Worm (Caenorhabditis elegans) whole organism, L1 larva: ENCODE results near the gene F21C10.4.

ENCODE experiments used
- C04F5.9 ChIP-seq: sonication (generic microtip); optimal IDR thresholded peaks from 2 replicates; lab custom pipeline; 2016; ENCODE audit warnings: missing genetic modification characterization, missing compliant biosample characterization
- C16A3.4 ChIP-seq: fragments of 150-350 bp; optimal IDR thresholded peaks from 2 replicates; lab custom pipeline; 2014; ENCODE audit warnings: missing biosample characterization, missing genetic modification characterization
- aha-1 ChIP-seq: fragments of 150-350 bp; optimal IDR thresholded peaks from 2 replicates; lab custom pipeline; 2014; ENCODE audit warnings: missing biosample characterization, missing genetic modification characterization
- alr-1 ChIP-seq: fragments of 200-800 bp; sonication (Bioruptor generic); optimal IDR thresholded peaks from 2 replicates; lab custom pipeline; 2018; ENCODE audit warnings: borderline replicate concordance, mild to moderate bottlenecking, missing genetic modification characterization, missing compliant biosample characterization
- aly-2 ChIP-seq: fragments of 150-350 bp; optimal IDR thresholded peaks from 2 replicates; lab custom pipeline; 2014; ENCODE audit warnings: missing biosample characterization, missing genetic modification characterization
- ama-1 ChIP-seq: fragments of 150-350 bp; optimal IDR thresholded peaks from 2 replicates; lab custom pipeline; 2014
- blmp-1 ChIP-seq: fragments of 150-350 bp; optimal IDR thresholded peaks from 2 replicates; lab custom pipeline; 2014; ENCODE audit warnings: missing biosample characterization, missing genetic modification characterization
- ceh-63 ChIP-seq: fragments of 200-800 bp; sonication (Bioruptor generic); optimal IDR thresholded peaks from 2 replicates; lab custom pipeline; 2018; ENCODE audit warnings: mild to moderate bottlenecking, missing genetic modification characterization, missing compliant biosample characterization
- ceh-88 ChIP-seq: fragments of 200-800 bp; sonication (Bioruptor generic); IDR thresholded peaks from 2 replicates; pipeline ENCODE4 v1.3.6; 2022; ENCODE audit warnings: missing genetic modification characterization, missing compliant biosample characterization
- ceh-90 ChIP-seq: sonication (generic microtip); optimal IDR thresholded peaks from 2 replicates; lab custom pipeline; 2016; ENCODE audit warnings: missing genetic modification characterization, missing compliant biosample characterization
- dpl-1 ChIP-seq, 3 experiments: fragments of 150-350 bp in 2 of 3; sonication (generic microtip) in 1 of 3; optimal IDR thresholded peaks; 2 replicates each; lab custom pipeline; 2014 to 2017; ENCODE audit warnings: missing biosample characterization in 3 of 3, missing genetic modification characterization in 3 of 3, missing genetic modification reagents in 3 of 3
- egl-27 ChIP-seq, 2 experiments: fragments of 150-350 bp in 1 of 2; sonication (generic microtip); optimal IDR thresholded peaks; 3 replicates each; lab custom pipeline; 2017 to 2018; ENCODE audit warnings: missing biosample characterization in 2 of 2, missing genetic modification characterization in 2 of 2, missing genetic modification reagents in 2 of 2
- elt-2 ChIP-seq: sonication (generic microtip); optimal IDR thresholded peaks from 2 replicates; lab custom pipeline; 2016; ENCODE audit warnings: missing genetic modification characterization, mild to moderate bottlenecking, inconsistent platforms, missing compliant biosample characterization, missing genetic modification reagents
- jun-1 ChIP-seq: fragments of 150-350 bp; optimal IDR thresholded peaks from 2 replicates; lab custom pipeline; 2014; ENCODE audit warnings: missing biosample characterization, missing genetic modification reagents, missing genetic modification characterization
- lin-13 ChIP-seq: fragments of 150-350 bp; optimal IDR thresholded peaks from 2 replicates; lab custom pipeline; 2014; ENCODE audit warnings: missing biosample characterization, missing genetic modification reagents, missing genetic modification characterization
- lin-15B ChIP-seq: fragments of 150-350 bp; sonication (generic microtip); optimal IDR thresholded peaks from 3 replicates; lab custom pipeline; 2014; ENCODE audit warnings: missing biosample characterization, missing genetic modification characterization
- mef-2 ChIP-seq: fragments of 150-350 bp; optimal IDR thresholded peaks from 2 replicates; lab custom pipeline; 2014; ENCODE audit warnings: missing biosample characterization, missing genetic modification characterization
- nhr-12 ChIP-seq: sonication (generic microtip); optimal IDR thresholded peaks from 2 replicates; lab custom pipeline; 2017; ENCODE audit warnings: missing biosample characterization, missing genetic modification characterization
- nhr-20 ChIP-seq: sonication (generic microtip); optimal IDR thresholded peaks from 2 replicates; lab custom pipeline; 2016; ENCODE audit warnings: mild to moderate bottlenecking, missing genetic modification characterization, missing compliant biosample characterization
- nhr-237 ChIP-seq: fragments of 150-350 bp; optimal IDR thresholded peaks from 2 replicates; lab custom pipeline; 2014; ENCODE audit warnings: missing biosample characterization, missing genetic modification characterization
- nhr-28 ChIP-seq: fragments of 150-350 bp; optimal IDR thresholded peaks from 2 replicates; lab custom pipeline; 2014; ENCODE audit warnings: missing biosample characterization, missing genetic modification characterization
- nhr-71 ChIP-seq: sonication (generic microtip); optimal IDR thresholded peaks from 2 replicates; lab custom pipeline; 2016; ENCODE audit warnings: mild to moderate bottlenecking, missing genetic modification characterization, moderate library complexity, missing compliant biosample characterization
- nhr-84 ChIP-seq: sonication (generic microtip); optimal IDR thresholded peaks from 2 replicates; lab custom pipeline; 2017; ENCODE audit warnings: missing biosample characterization, missing genetic modification characterization
- nhr-85 ChIP-seq: sonication (generic microtip); peaks from one replicate; lab custom pipeline; 2016; ENCODE audit warnings: missing genetic modification characterization, inconsistent platforms, missing compliant biosample characterization
- pax-3 ChIP-seq: fragments of 200-800 bp; sonication (Bioruptor generic); optimal IDR thresholded peaks from 2 replicates; lab custom pipeline; 2018; ENCODE audit warnings: mild to moderate bottlenecking, missing genetic modification characterization, moderate library complexity, missing compliant biosample characterization
- rnt-1 ChIP-seq: sonication (generic microtip); optimal IDR thresholded peaks from 2 replicates; lab custom pipeline; 2016; ENCODE audit warnings: mild to moderate bottlenecking, missing genetic modification characterization, moderate library complexity, missing compliant biosample characterization
- snu-23 ChIP-seq: sonication (generic microtip); optimal IDR thresholded peaks from 2 replicates; lab custom pipeline; 2016; ENCODE audit warnings: missing genetic modification characterization, missing compliant biosample characterization
- sup-37 ChIP-seq: fragments of 200-800 bp; sonication (Bioruptor generic); optimal IDR thresholded peaks from 2 replicates; lab custom pipeline; 2018; ENCODE audit warnings: mild to moderate bottlenecking, missing genetic modification characterization, missing compliant biosample characterization
- swsn-7 ChIP-seq: sonication (generic microtip); optimal IDR thresholded peaks from 2 replicates; lab custom pipeline; 2016; ENCODE audit warnings: missing genetic modification characterization, missing compliant biosample characterization
- tlp-1 ChIP-seq: fragments of 150-350 bp; optimal IDR thresholded peaks from 2 replicates; lab custom pipeline; 2014; ENCODE audit warnings: missing biosample characterization, missing genetic modification characterization
- unc-62 ChIP-seq: fragments of 150-350 bp; optimal IDR thresholded peaks from 2 replicates; lab custom pipeline; 2014; ENCODE audit warnings: missing biosample characterization, missing genetic modification reagents, missing genetic modification characterization
- vab-15 ChIP-seq: sonication (generic microtip); optimal IDR thresholded peaks from 2 replicates; lab custom pipeline; 2017; ENCODE audit warnings: missing genotype, mild to moderate bottlenecking, missing genetic modification characterization, missing compliant biosample characterization
- xbp-1 ChIP-seq: sonication (generic microtip); optimal IDR thresholded peaks from 2 replicates; lab custom pipeline; 2016; ENCODE audit warnings: missing genetic modification characterization, missing compliant biosample characterization

Gene F21C10.4

DNA sequence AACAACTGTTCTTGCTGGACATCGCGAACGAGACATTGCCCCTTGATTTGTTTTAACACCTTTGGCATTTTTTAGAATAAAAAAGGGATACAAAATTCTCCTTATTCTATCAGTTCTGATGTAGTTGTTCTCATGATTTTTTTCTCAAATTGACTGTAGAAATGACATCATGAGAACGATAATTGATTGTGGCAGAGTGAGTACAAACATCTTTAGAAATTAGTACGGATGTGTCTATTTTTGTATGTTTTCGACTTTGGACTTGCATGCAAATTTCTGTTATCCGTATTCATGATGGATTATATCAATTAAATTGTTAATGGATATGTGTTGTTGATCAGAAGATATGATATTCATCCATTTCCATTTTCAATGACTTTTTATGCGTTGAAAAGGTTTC lies 21.7 kb downstream of the F21C10.4 start (continued):
- peak; percentile 82 for TF ChIP-seq nhr-85
- TF ChIP-seq ama-1 (lab: Kevin White, UChicago), result no peak

DNA sequence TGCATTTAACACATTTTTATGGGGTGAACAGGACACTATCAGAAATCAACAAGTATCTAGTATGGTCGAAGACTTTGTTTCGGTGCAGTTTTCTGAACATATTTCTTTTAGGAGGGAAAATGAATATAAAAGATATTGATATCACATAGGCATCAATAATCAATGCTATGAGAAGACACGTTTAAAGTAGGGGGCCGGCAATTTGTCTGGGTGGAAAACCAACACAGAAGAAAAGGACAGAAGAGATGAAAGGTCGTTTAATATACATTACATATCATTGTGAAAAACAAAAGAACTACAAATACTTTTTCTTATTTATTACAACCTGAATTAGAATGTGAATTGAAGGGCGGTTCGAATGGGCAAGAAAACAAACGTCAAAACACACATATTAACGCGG lies 25.9 kb downstream of the F21C10.4 start:
- no peak for TF ChIP-seq mef-2 (tag; lab: Kevin White, UChicago)
- TF ChIP-seq elt-2 (tag; lab: Kevin White, UChicago), result no peak
- TF ChIP-seq nhr-71 (tag; lab: Kevin White, UChicago), result peak; percentile 7
- no peak for TF ChIP-seq egl-27 (tag; optimal IDR thresholded peaks at IDR 0.05; lab: Kevin White, UChicago)
- no peak for TF ChIP-seq sup-37 (GFP tag; lab: Kevin White, UChicago)
- no peak for TF ChIP-seq unc-62 (GFP tag; lab: Kevin White, UChicago)
- no peak for TF ChIP-seq C04F5.9 (tag; lab: Kevin White, UChicago)
- TF ChIP-seq alr-1 (tag; lab: Kevin White, UChicago), result no peak
- TF ChIP-seq nhr-20 (tag; lab: Kevin White, UChicago), result peak; percentile 7
- no peak for TF ChIP-seq ceh-63
- no peak for TF ChIP-seq vab-15 (tag; lab: Kevin White, UChicago)
- TF ChIP-seq aly-2 (tag; lab: Kevin White, UChicago), result no peak
- no peak for TF ChIP-seq jun-1 (tag; lab: Kevin White, UChicago)
- TF ChIP-seq nhr-85, result peak; percentile 78
- TF ChIP-seq nhr-84 (tag; lab: Kevin White, UChicago), result no peak
- peak; percentile 4 for TF ChIP-seq snu-23
- TF ChIP-seq nhr-237 (tag; lab: Kevin White, UChicago), result no peak
- TF ChIP-seq, all 84 proteins: peak for 4

DNA sequence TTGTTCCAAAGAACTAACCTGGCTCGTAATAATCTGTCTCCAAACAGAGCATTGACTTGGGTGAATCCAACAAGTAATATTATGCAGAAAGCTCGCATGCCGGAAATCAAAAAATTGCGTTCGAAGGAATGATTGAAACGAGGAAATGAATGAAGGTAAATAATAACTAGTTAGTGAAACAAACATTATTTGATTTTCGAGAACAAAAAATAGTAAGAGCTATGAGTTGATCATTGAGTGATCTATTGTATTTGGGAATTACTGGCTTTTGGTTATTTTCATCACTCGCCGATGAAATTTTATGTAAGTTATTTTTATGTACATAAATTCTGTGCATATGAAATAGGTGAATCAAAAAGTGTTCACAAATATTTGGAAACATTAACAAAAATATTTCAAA lies 28.4 kb downstream of the F21C10.4 start, which contains the start of gene B0222.5:
B0222.5 (minus strand) TSS at position 101 of the 400 bp plus-strand sequence.
- TF ChIP-seq egl-27 (tag; optimal IDR thresholded peaks at IDR 0.05; lab: Kevin White, UChicago), result no peak
- no peak for TF ChIP-seq nhr-71 (tag; lab: Kevin White, UChicago)
- no peak for TF ChIP-seq nhr-28 (tag; lab: Kevin White, UChicago)
- no peak for TF ChIP-seq swsn-7 (tag; lab: Kevin White, UChicago)
- TF ChIP-seq elt-2 (tag; lab: Kevin White, UChicago), result no peak
- no peak for TF ChIP-seq rnt-1 (tag; lab: Kevin White, UChicago)
- no peak for TF ChIP-seq sup-37 (GFP tag; lab: Kevin White, UChicago)
- no peak for TF ChIP-seq C16A3.4 (tag; lab: Kevin White, UChicago)
- no peak for TF ChIP-seq dpl-1 (GFP tag; optimal IDR thresholded peaks at IDR 0.05; lab: Kevin White, UChicago)
- no peak for TF ChIP-seq blmp-1 (tag; lab: Kevin White, UChicago)
- TF ChIP-seq lin-15B (tag; lab: Kevin White, UChicago), result no peak
- no peak for TF ChIP-seq ceh-88 (GFP tag; lab: Robert Waterston, UW)
- TF ChIP-seq xbp-1 (tag; lab: Kevin White, UChicago), result no peak
- no peak for TF ChIP-seq nhr-12 (tag; lab: Kevin White, UChicago)
- no peak for TF ChIP-seq pax-3 (tag; lab: Kevin White, UChicago)
- no peak for TF ChIP-seq ama-1 (lab: Kevin White, UChicago)
- no peak for TF ChIP-seq lin-13 (GFP tag; lab: Kevin White, UChicago)

DNA sequence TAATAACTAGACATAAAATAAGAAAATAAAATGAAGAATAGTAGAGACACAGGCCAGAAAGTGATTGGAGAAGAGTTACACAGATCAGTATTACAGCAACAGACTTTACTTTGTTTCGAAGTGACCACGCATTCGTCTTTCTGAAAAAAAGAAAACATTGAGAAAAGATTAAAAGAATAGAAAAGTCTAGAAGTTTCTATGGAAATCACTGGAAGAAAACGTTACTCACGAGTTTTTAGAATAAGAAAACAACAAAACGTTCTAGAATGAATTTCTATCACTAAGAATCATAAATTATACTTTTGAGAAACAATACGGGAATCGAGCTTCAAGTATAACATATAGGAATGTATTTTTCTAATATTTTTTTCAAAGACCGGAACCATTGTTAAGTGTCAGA lies 29.2 kb downstream of the F21C10.4 start:
- no peak for TF ChIP-seq tlp-1
- no peak for TF ChIP-seq ceh-90 (tag; lab: Kevin White, UChicago)
- TF ChIP-seq aha-1 (tag; lab: Kevin White, UChicago), result no peak
- no peak for TF ChIP-seq egl-27 (tag; optimal IDR thresholded peaks at IDR 0.05; lab: Kevin White, UChicago)
- no peak for TF ChIP-seq xbp-1 (tag; lab: Kevin White, UChicago)

DNA sequence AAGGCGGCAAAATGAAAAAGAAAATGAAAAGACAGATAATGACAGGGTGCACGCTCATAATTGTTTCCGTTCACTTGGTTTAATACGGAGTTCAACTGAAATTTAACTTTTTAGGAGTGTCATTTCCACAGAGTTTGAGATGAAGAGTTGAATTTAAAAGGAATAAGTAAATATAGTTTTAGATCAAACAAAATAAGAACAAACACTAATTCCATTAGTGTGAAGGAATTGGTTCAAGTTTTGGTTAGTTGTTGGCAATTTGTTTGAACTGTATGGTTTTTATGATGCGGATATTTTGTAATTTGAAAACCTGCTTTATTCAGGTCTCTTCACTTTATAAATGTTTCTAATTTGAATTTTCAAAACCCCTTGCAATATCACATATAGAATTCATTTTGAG lies 30.3 kb downstream of the F21C10.4 start, which contains the start of gene B0222.15:
B0222.15 (minus strand) TSS at position 101 of the 400 bp plus-strand sequence.
- TF ChIP-seq vab-15 (tag; lab: Kevin White, UChicago), result no peak
